Fruit fly (Drosophila melanogaster) whole organism, prepupa: ENCODE measurements around the gene tsh.

Experiments used
- Blimp-1 ChIP-seq: fragments of 200-800 bp; sonication (Bioruptor generic); optimal IDR thresholded peaks from 3 replicates; lab custom pipeline; 2017; ENCODE audit warnings: missing biosample characterization, missing genetic modification characterization, mild to moderate bottlenecking, moderate library complexity, missing genetic modification reagents
- CG10631 ChIP-seq: fragments of 200-800 bp; sonication (Bioruptor generic); optimal IDR thresholded peaks from 2 replicates; lab custom pipeline; 2016; ENCODE audit warnings: missing biosample characterization, missing genetic modification characterization
- CG10669 ChIP-seq: fragments of 200-800 bp; sonication (Bioruptor generic); optimal IDR thresholded peaks from 3 replicates; lab custom pipeline; 2018; ENCODE audit warnings: missing biosample characterization, mild to moderate bottlenecking, missing genetic modification characterization, moderate library complexity
- CG11902 ChIP-seq: fragments of 200-800 bp; sonication (Bioruptor generic); optimal IDR thresholded peaks from 3 replicates; lab custom pipeline; 2016; ENCODE audit warnings: missing biosample characterization, missing genetic modification characterization
- CG15336 ChIP-seq: fragments of 200-800 bp; sonication (Bioruptor generic); IDR thresholded peaks from 2 replicates; pipeline ENCODE4 v1.3.6; 2022; ENCODE audit warnings: missing biosample characterization, missing genetic modification characterization
- CG1621 ChIP-seq: fragments of 200-800 bp; sonication (Bioruptor generic); optimal IDR thresholded peaks from 3 replicates; lab custom pipeline; 2018; ENCODE audit warnings: missing biosample characterization, mild to moderate bottlenecking, missing genetic modification characterization
- CG3919 ChIP-seq: fragments of 200-800 bp; sonication (Bioruptor generic); optimal IDR thresholded peaks from 3 replicates; lab custom pipeline; 2016; ENCODE audit warnings: missing biosample characterization, missing genetic modification characterization
- CG4318 ChIP-seq: fragments of 200-800 bp; sonication (Bioruptor generic); optimal IDR thresholded peaks from 3 replicates; lab custom pipeline; 2017; ENCODE audit warnings: missing biosample characterization, mild to moderate bottlenecking, missing genetic modification characterization
- CG6163 ChIP-seq: fragments of 200-800 bp; sonication (Bioruptor generic); IDR thresholded peaks from 3 replicates; pipeline ENCODE4 v1.3.6; 2022; ENCODE audit warnings: missing biosample characterization, missing genetic modification characterization
- CG6792 ChIP-seq: fragments of 200-800 bp; sonication (Bioruptor generic); optimal IDR thresholded peaks from 3 replicates; lab custom pipeline; 2016; ENCODE audit warnings: missing biosample characterization, missing genetic modification characterization
- CG6808 ChIP-seq: fragments of 200-800 bp; sonication (Bioruptor generic); optimal IDR thresholded peaks from 3 replicates; lab custom pipeline; 2017; ENCODE audit warnings: missing biosample characterization, missing genetic modification characterization, mild to moderate bottlenecking, moderate library complexity, missing genetic modification reagents
- CG8319 ChIP-seq: fragments of 200-800 bp; sonication (Bioruptor generic); optimal IDR thresholded peaks from 3 replicates; lab custom pipeline; 2016; ENCODE audit warnings: missing biosample characterization, missing genetic modification characterization
- CG8632 ChIP-seq: fragments of 200-800 bp; sonication (Bioruptor generic); optimal IDR thresholded peaks from 3 replicates; lab custom pipeline; 2016; ENCODE audit warnings: missing biosample characterization, missing genetic modification characterization
- CG9139 ChIP-seq: fragments of 200-800 bp; sonication (Bioruptor generic); optimal IDR thresholded peaks from 3 replicates; lab custom pipeline; 2017; ENCODE audit warnings: missing biosample characterization, mild to moderate bottlenecking, missing genetic modification characterization
- Eip78C ChIP-seq: fragments of 200-800 bp; sonication (Bioruptor generic); peaks from one replicate; lab custom pipeline; 2016; ENCODE audit warnings: missing biosample characterization, missing genetic modification characterization
- Ets21C ChIP-seq: fragments of 200-800 bp; sonication (Bioruptor generic); optimal IDR thresholded peaks from 3 replicates; lab custom pipeline; 2016; ENCODE audit warnings: missing biosample characterization, missing genetic modification characterization
- Ets96B ChIP-seq: fragments of 200-800 bp; optimal IDR thresholded peaks from 2 replicates; lab custom pipeline; 2019; ENCODE audit warnings: missing biosample characterization, mild to moderate bottlenecking, missing genetic modification characterization, moderate library complexity
- Hr38 ChIP-seq: sonication (Bioruptor generic); optimal IDR thresholded peaks from 2 replicates; lab custom pipeline; 2016; ENCODE audit warnings: missing biosample characterization, missing genetic modification characterization
- Hr39 ChIP-seq: fragments of 200-800 bp; sonication (Bioruptor generic); optimal IDR thresholded peaks from 2 replicates; lab custom pipeline; 2016; ENCODE audit warnings: missing biosample characterization, missing genetic modification characterization
- Hr4 ChIP-seq: fragments of 200-800 bp; sonication (Bioruptor generic); optimal IDR thresholded peaks from 3 replicates; lab custom pipeline; 2016; ENCODE audit warnings: missing biosample characterization, missing genetic modification characterization
- Lpt ChIP-seq: fragments of 200-800 bp; sonication (Bioruptor generic); optimal IDR thresholded peaks from 3 replicates; lab custom pipeline; 2016; ENCODE audit warnings: missing biosample characterization, missing genetic modification characterization
- OdsH ChIP-seq: fragments of 200-800 bp; sonication (Bioruptor generic); optimal IDR thresholded peaks from 3 replicates; lab custom pipeline; 2016; ENCODE audit warnings: missing biosample characterization, missing genetic modification characterization
- Sox15 ChIP-seq: fragments of 200-800 bp; sonication (Bioruptor generic); optimal IDR thresholded peaks from 3 replicates; lab custom pipeline; 2016; ENCODE audit warnings: missing biosample characterization, missing genetic modification characterization
- achi ChIP-seq: fragments of 200-800 bp; sonication (Bioruptor generic); optimal IDR thresholded peaks from 3 replicates; lab custom pipeline; 2016; ENCODE audit warnings: missing biosample characterization, missing genetic modification characterization
- acj6 ChIP-seq: fragments of 200-800 bp; sonication (Bioruptor generic); optimal IDR thresholded peaks from 3 replicates; lab custom pipeline; 2016; ENCODE audit warnings: missing biosample characterization, missing genetic modification characterization
- cyc ChIP-seq: fragments of 200-800 bp; sonication (Bioruptor generic); optimal IDR thresholded peaks from 3 replicates; lab custom pipeline; 2016; ENCODE audit warnings: missing biosample characterization, missing genetic modification characterization
- eg ChIP-seq: fragments of 200-800 bp; sonication (Bioruptor generic); IDR thresholded peaks from 3 replicates; pipeline ENCODE4 v1.3.6; 2022; ENCODE audit warnings: missing biosample characterization, missing genetic modification characterization
- esn ChIP-seq: fragments of 200-800 bp; sonication (Bioruptor generic); optimal IDR thresholded peaks from 2 replicates; lab custom pipeline; 2016; ENCODE audit warnings: missing biosample characterization, mild to moderate bottlenecking, missing genetic modification characterization, moderate library complexity
- fd59A ChIP-seq: fragments of 200-800 bp; sonication (Bioruptor generic); optimal IDR thresholded peaks from 2 replicates; lab custom pipeline; 2017; ENCODE audit warnings: missing biosample characterization, mild to moderate bottlenecking, missing genetic modification characterization, missing genetic modification reagents
- fd85E ChIP-seq: fragments of 200-800 bp; sonication (Bioruptor generic); optimal IDR thresholded peaks from 3 replicates; lab custom pipeline; 2016; ENCODE audit warnings: missing biosample characterization, missing genetic modification characterization
- fkh ChIP-seq: fragments of 200-800 bp; sonication (Bioruptor generic); optimal IDR thresholded peaks from 3 replicates; lab custom pipeline; 2017; ENCODE audit warnings: missing biosample characterization, mild to moderate bottlenecking, missing genetic modification characterization, moderate library complexity
- lz ChIP-seq: fragments of 200-800 bp; sonication (Bioruptor generic); optimal IDR thresholded peaks from 3 replicates; lab custom pipeline; 2016; ENCODE audit warnings: missing biosample characterization, missing genetic modification characterization
- pdm3 ChIP-seq: fragments of 200-800 bp; sonication (Bioruptor generic); optimal IDR thresholded peaks from 3 replicates; lab custom pipeline; 2016; ENCODE audit warnings: missing biosample characterization, missing genetic modification characterization
- ss ChIP-seq, 2 experiments: fragments of 200-800 bp; sonication (Bioruptor generic); optimal IDR thresholded peaks; 2 replicates in 1 of 2; 3 replicates in 1 of 2; lab custom pipeline; 2017 to 2018; ENCODE audit warnings: mild to moderate bottlenecking in 2 of 2, missing biosample characterization in 2 of 2, missing genetic modification characterization in 2 of 2, moderate library complexity in 1 of 2
- topi ChIP-seq: fragments of 200-800 bp; sonication (Bioruptor generic); optimal IDR thresholded peaks from 3 replicates; lab custom pipeline; 2016; ENCODE audit warnings: missing biosample characterization, missing genetic modification characterization

The tsh gene

DNA sequence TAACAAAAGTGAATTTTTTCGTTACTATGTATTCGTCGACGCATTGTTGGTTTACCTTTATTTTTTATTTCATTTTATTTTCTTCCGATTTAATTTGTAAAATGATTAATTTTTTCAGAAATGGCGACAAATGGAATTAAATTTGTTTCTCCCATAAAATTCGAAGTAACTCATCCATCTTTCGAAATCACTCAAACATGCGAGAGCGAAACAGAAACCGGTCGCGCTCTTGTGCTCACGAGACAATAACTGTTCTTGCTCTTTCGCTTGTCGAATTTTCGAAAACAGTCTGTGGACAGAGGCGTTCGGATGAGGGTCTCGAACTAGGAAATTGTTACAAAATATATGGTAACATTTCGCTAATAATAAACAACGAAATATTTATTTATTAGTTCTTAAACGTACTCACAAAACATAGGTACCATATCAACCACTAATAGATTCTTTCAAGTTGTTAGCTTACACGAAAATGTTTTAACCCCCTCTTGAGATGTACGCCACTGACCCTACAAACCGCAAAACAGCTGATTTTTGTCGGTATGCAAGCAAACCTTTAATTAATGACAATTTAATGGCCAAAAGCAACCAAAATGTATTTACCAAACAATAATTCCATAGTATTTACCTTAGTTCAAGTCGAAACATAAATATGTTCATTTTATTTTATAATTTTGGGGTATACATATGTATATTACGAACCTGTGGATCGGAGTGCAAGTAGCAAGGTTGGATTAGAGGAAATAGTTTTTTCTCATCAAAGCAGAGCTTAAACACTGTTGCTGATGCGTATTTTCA lies 33.6 kb upstream of the tsh start (continued):
- TF ChIP-seq Eip78C (GFP tag; lab: Kevin White, UChicago) (peak; percentile 99), CG10669 (peak; percentile 96), topi (GFP tag; lab: Kevin White, UChicago) (peak; percentile 99), ss (GFP tag; optimal IDR thresholded peaks at IDR 0.05; lab: Kevin White, UChicago) (peak; percentile 94 to 97), fd59A (GFP tag; lab: Kevin White, UChicago) (peak; percentile 95), CG4318 (GFP tag; lab: Kevin White, UChicago) (peak; percentile 91), acj6 (GFP tag; lab: Kevin White, UChicago) (peak; percentile 98), CG8319 (GFP tag; lab: Kevin White, UChicago) (peak; percentile 94), Blimp-1 (GFP tag; lab: Kevin White, UChicago) (peak; percentile 91), CG15336 (GFP tag; lab: Robert Waterston, UW) (peak; percentile 96; the same call in 1 of the 2 replicates), CG1621 (tag; lab: Kevin White, UChicago) (peak; percentile 96), Ets21C (peak; percentile 97), Ets96B (tag; lab: Kevin White, UChicago) (peak; percentile 98), lz (GFP tag; lab: Kevin White, UChicago) (peak; percentile 98), Sox15 (GFP tag; lab: Kevin White, UChicago) (peak; percentile 97), CG6792 (peak; percentile 96), Hr39 (GFP tag; lab: Kevin White, UChicago) (peak; percentile 98), pdm3 (peak; percentile 97), Hr38 (no peak), Lpt (GFP tag; lab: Kevin White, UChicago) (peak; percentile 95), CG9139 (GFP tag; lab: Kevin White, UChicago) (peak; percentile 91), Hr4 (GFP tag; lab: Kevin White, UChicago) (peak; percentile 98), eg (GFP tag; lab: Robert Waterston, UW) (peak; percentile 97), CG8632 (peak; percentile 96), CG10631 (GFP tag; lab: Kevin White, UChicago) (peak; percentile 97), CG6163 (GFP tag; lab: Robert Waterston, UW) (peak; percentile 98), fkh (GFP tag; lab: Kevin White, UChicago) (peak; percentile 88)

DNA sequence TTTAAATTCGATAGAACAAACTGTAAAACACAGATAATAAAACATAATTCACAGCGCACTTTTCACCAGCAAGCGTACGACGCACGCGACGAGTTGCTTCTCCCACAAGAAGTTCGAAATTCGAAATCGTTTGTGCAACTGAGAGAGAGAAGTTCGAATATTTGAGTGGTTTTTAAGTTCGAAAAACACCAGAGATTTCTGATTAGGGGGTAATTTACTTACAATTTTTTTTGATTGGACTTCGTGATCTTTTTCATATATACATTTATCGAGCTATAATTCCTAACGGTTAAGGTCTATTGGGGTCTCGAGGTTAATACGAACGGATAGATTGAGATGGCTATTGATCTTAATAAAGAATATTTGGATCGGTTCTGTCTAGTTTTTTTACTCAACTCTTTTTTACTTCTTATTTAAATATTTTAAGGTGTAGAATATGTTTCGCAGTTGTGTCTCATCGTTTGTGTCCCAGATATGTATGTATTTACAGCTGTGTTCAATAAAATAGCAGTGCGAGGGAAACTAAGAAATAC lies 33.0 kb upstream of the tsh start, which contains the start of gene CG31612:
Gene CG31612 (minus strand): TSS at position 106 of the 533 bp plus-strand sequence.
- TF ChIP-seq OdsH (GFP tag; lab: Kevin White, UChicago) (no peak), fkh (GFP tag; lab: Kevin White, UChicago) (no peak), CG3919 (GFP tag; lab: Kevin White, UChicago) (no peak), CG15336 (GFP tag; lab: Robert Waterston, UW) (no peak), esn (GFP tag; lab: Kevin White, UChicago) (no peak), CG11902 (GFP tag; lab: Kevin White, UChicago) (no peak), pdm3 (no peak), achi (GFP tag; lab: Kevin White, UChicago) (no peak), CG1621 (tag; lab: Kevin White, UChicago) (no peak), cyc (GFP tag; lab: Kevin White, UChicago) (no peak), ss (GFP tag; optimal IDR thresholded peaks at IDR 0.05; lab: Kevin White, UChicago) (no peak), CG6163 (GFP tag; lab: Robert Waterston, UW) (no peak), CG4318 (GFP tag; lab: Kevin White, UChicago) (no peak), eg (GFP tag; lab: Robert Waterston, UW) (no peak), CG6808 (GFP tag; lab: Kevin White, UChicago) (no peak), fd85E (GFP tag; lab: Kevin White, UChicago) (no peak)

DNA sequence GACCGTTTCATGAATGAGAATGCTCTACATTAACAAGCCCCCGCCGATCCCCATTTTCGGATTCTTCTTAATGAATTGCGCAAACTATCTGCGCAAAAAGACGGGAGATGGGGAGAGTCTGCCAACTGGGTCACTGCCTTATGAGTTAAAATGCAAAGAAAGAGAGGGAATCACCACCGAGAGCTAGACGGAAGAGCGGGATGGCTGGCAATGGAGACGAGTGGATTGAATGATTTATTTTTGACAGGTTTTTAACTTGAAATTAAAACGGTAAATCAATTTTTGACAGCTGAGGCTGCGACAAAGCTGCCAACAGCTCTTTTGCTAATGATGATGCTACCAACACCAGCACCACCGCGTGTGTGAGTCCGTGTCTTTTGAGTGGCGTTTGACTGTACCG lies 24.3 kb upstream of the tsh start:
- TF ChIP-seq CG6808 (GFP tag; lab: Kevin White, UChicago) (no peak), Eip78C (GFP tag; lab: Kevin White, UChicago) (peak; percentile 42)
